Fruit fly (Drosophila melanogaster) whole organism, pupa: ENCODE results near the gene CG44385.

ENCODE experiments used
- CG10348 ChIP-seq: fragments of 200-800 bp; sonication (Bioruptor generic); IDR thresholded peaks from 2 replicates; pipeline ENCODE4 v1.3.6; 2022; ENCODE audit warnings: missing biosample characterization, missing genetic modification characterization
- CG12605 ChIP-seq: fragments of 200-800 bp; sonication (Bioruptor generic); IDR thresholded peaks from 2 replicates; pipeline ENCODE4 v1.3.6; 2022; ENCODE audit warnings: missing biosample characterization, missing genetic modification characterization
- CG13204 ChIP-seq: fragments of 200-800 bp; sonication (Bioruptor generic); optimal IDR thresholded peaks from 2 replicates; lab custom pipeline; 2018; ENCODE audit warnings: missing biosample characterization, mild to moderate bottlenecking, missing genetic modification characterization, moderate library complexity
- CG14655 ChIP-seq: fragments of 200-800 bp; sonication (Bioruptor generic); optimal IDR thresholded peaks from 3 replicates; lab custom pipeline; 2017; ENCODE audit warnings: mild to moderate bottlenecking, missing biosample characterization, missing genetic modification reagents, missing genetic modification characterization
- CG15710 ChIP-seq: fragments of 200-800 bp; sonication (Bioruptor generic); optimal IDR thresholded peaks from 2 replicates; lab custom pipeline; 2018; ENCODE audit warnings: missing biosample characterization, mild to moderate bottlenecking, missing genetic modification characterization, moderate library complexity
- CG17806 ChIP-seq: fragments of 200-800 bp; sonication (Bioruptor generic); optimal IDR thresholded peaks from 2 replicates; lab custom pipeline; 2018; ENCODE audit warnings: missing biosample characterization, mild to moderate bottlenecking, missing genetic modification characterization, moderate library complexity
- CG32121 ChIP-seq: fragments of 200-800 bp; sonication (Bioruptor generic); IDR thresholded peaks from 2 replicates; pipeline ENCODE4 v1.3.6; 2022; ENCODE audit warnings: missing biosample characterization, missing genetic modification characterization
- CG34367 ChIP-seq: fragments of 200-800 bp; sonication (Bioruptor generic); optimal IDR thresholded peaks from 2 replicates; lab custom pipeline; 2018; ENCODE audit warnings: missing biosample characterization, mild to moderate bottlenecking, missing genetic modification characterization
- CG4496 ChIP-seq: fragments of 200-800 bp; sonication (Bioruptor generic); IDR thresholded peaks from 3 replicates; pipeline ENCODE4 v1.3.6; 2022; ENCODE audit warnings: missing biosample characterization, missing genetic modification characterization
- CG8159 ChIP-seq: fragments of 200-800 bp; sonication (Bioruptor generic); optimal IDR thresholded peaks from 3 replicates; lab custom pipeline; 2018; ENCODE audit warnings: missing biosample characterization, mild to moderate bottlenecking, missing genetic modification characterization, moderate library complexity
- CG8301 ChIP-seq: fragments of 200-800 bp; sonication (Bioruptor generic); optimal IDR thresholded peaks from 2 replicates; lab custom pipeline; 2018; ENCODE audit warnings: missing biosample characterization, mild to moderate bottlenecking, missing genetic modification characterization
- CG9948 ChIP-seq: fragments of 200-800 bp; sonication (Bioruptor generic); optimal IDR thresholded peaks from 2 replicates; lab custom pipeline; 2018; ENCODE audit warnings: missing biosample characterization, mild to moderate bottlenecking, missing genetic modification characterization, moderate library complexity
- D1 ChIP-seq: fragments of 200-800 bp; sonication (Bioruptor generic); optimal IDR thresholded peaks from 2 replicates; lab custom pipeline; 2018; ENCODE audit warnings: missing biosample characterization, mild to moderate bottlenecking, missing genetic modification characterization, moderate library complexity
- EcR ChIP-seq: fragments of 200-800 bp; sonication (Bioruptor generic); optimal IDR thresholded peaks from 3 replicates; lab custom pipeline; 2019; ENCODE audit warnings: missing biosample characterization, missing genetic modification characterization, mild to moderate bottlenecking, moderate library complexity, missing genetic modification reagents
- Ets98B ChIP-seq: fragments of 200-800 bp; sonication (Bioruptor generic); IDR thresholded peaks from 2 replicates; pipeline ENCODE4 v1.3.6; 2022; ENCODE audit warnings: missing biosample characterization, missing genetic modification characterization
- Pif1A ChIP-seq: fragments of 200-800 bp; sonication (Bioruptor generic); optimal IDR thresholded peaks from 3 replicates; lab custom pipeline; 2016; ENCODE audit warnings: missing biosample characterization, missing genetic modification characterization
- Pif1B ChIP-seq: fragments of 200-800 bp; sonication (Bioruptor generic); optimal IDR thresholded peaks from 3 replicates; lab custom pipeline; 2016; ENCODE audit warnings: missing biosample characterization, missing genetic modification characterization
- Snoo ChIP-seq: fragments of 200-800 bp; sonication (Bioruptor generic); optimal IDR thresholded peaks from 3 replicates; lab custom pipeline; 2017; ENCODE audit warnings: missing biosample characterization, mild to moderate bottlenecking, missing genetic modification characterization, inconsistent platforms
- gl ChIP-seq: fragments of 200-800 bp; sonication (Bioruptor generic); optimal IDR thresholded peaks from 2 replicates; lab custom pipeline; 2018; ENCODE audit warnings: missing biosample characterization, mild to moderate bottlenecking, missing genetic modification characterization
- rn ChIP-seq: fragments of 200-800 bp; sonication (Bioruptor generic); IDR thresholded peaks from 2 replicates; pipeline ENCODE4 v1.3.6; 2022; ENCODE audit warnings: missing biosample characterization, missing genetic modification characterization

The CG44385 gene

dm6 chrX:11132312-11132711 is at the start of gene CG44385:
Gene CG44385, minus strand, starts transcription at chrX:11132412.
- TF ChIP-seq CG8301 (tag; lab: Kevin White, UChicago), result no peak
- TF ChIP-seq CG34367 (tag; lab: Kevin White, UChicago), result no peak
- TF ChIP-seq CG13204 (GFP tag; lab: Kevin White, UChicago), result no peak
- TF ChIP-seq rn, result no peak
- TF ChIP-seq Pif1B, result no peak
- no peak for TF ChIP-seq gl (tag; lab: Kevin White, UChicago)
- no peak for TF ChIP-seq CG12605 (GFP tag; lab: Robert Waterston, UW)
- TF ChIP-seq CG32121, result no peak
- TF ChIP-seq CG14655 (GFP tag; lab: Kevin White, UChicago), result no peak
- no peak for TF ChIP-seq CG9948 (tag; lab: Kevin White, UChicago)
- no peak for TF ChIP-seq D1
- TF ChIP-seq CG17806 (tag; lab: Kevin White, UChicago), result no peak
- TF ChIP-seq CG8159 (tag; lab: Kevin White, UChicago), result no peak
- TF ChIP-seq CG15710 (tag; lab: Kevin White, UChicago), result no peak
- no peak for TF ChIP-seq Pif1A (GFP tag; lab: Kevin White, UChicago)
- no peak for TF ChIP-seq CG4496 (GFP tag; lab: Robert Waterston, UW)
- TF ChIP-seq, all 21 proteins: peak for 0

- TF ChIP-seq CG32121, result no peak
- no peak for TF ChIP-seq Ets98B (GFP tag; lab: Robert Waterston, UW)
- no peak for TF ChIP-seq Snoo (tag; lab: Kevin White, UChicago)
- no peak for TF ChIP-seq Pif1B
- no peak for TF ChIP-seq CG12605 (GFP tag; lab: Robert Waterston, UW)
- TF ChIP-seq EcR (GFP tag; lab: Kevin White, UChicago), result no peak
- no peak for TF ChIP-seq CG4496 (GFP tag; lab: Robert Waterston, UW)
- no peak for TF ChIP-seq CG17806 (tag; lab: Kevin White, UChicago)
- no peak for TF ChIP-seq CG15710 (tag; lab: Kevin White, UChicago)
Observed at dm6 chrX:11176073-11176472, 43.9 kb upstream of the CG44385 start.

- no peak for TF ChIP-seq CG8301 (tag; lab: Kevin White, UChicago)
- TF ChIP-seq Ets98B (GFP tag; lab: Robert Waterston, UW), result no peak
- TF ChIP-seq rn, result no peak
- no peak for TF ChIP-seq Snoo (tag; lab: Kevin White, UChicago)
- TF ChIP-seq gl (tag; lab: Kevin White, UChicago), result no peak
- TF ChIP-seq CG4496 (GFP tag; lab: Robert Waterston, UW), result no peak
- TF ChIP-seq, all 21 proteins: peak for 0
Observed at dm6 chrX:11170578-11170977, 38.4 kb upstream of the CG44385 start, which contains the start of gene CG1394. Gene CG1394, minus strand, starts transcription at chrX:11170678.

- TF ChIP-seq D1 (no peak), CG8301 (tag; lab: Kevin White, UChicago) (peak; percentile 19), CG15710 (tag; lab: Kevin White, UChicago) (no peak), CG4496 (GFP tag; lab: Robert Waterston, UW) (0 out of 3 replicates have a peak, but pooled peaks have one; percentile 32), EcR (GFP tag; lab: Kevin White, UChicago) (no peak), CG34367 (tag; lab: Kevin White, UChicago) (no peak), CG14655 (GFP tag; lab: Kevin White, UChicago) (peak; percentile 34)
Observed at dm6 chrX:11168958-11169357, 36.7 kb upstream of the CG44385 start, which contains the start of gene Antdh. Gene Antdh, minus strand, starts transcription at chrX:11169058.

- peak; percentile 7 for TF ChIP-seq CG8159 (tag; lab: Kevin White, UChicago)
- no peak for TF ChIP-seq rn
- no peak for TF ChIP-seq CG9948 (tag; lab: Kevin White, UChicago)
Observed at dm6 chrX:11159710-11160446, 27.7 kb upstream of the CG44385 start, which contains the start of gene CG32668. Gene CG32668, minus strand, starts transcription at chrX:11159760.

- TF ChIP-seq CG34367 (tag; lab: Kevin White, UChicago) (peak; percentile 6), EcR (GFP tag; lab: Kevin White, UChicago) (no peak), CG8159 (tag; lab: Kevin White, UChicago) (peak; percentile 37), CG17806 (tag; lab: Kevin White, UChicago) (no peak), CG15710 (tag; lab: Kevin White, UChicago) (peak; percentile 4), CG10348 (GFP tag; lab: Robert Waterston, UW) (no peak), Pif1A (GFP tag; lab: Kevin White, UChicago) (peak; percentile 13), CG9948 (tag; lab: Kevin White, UChicago) (peak; percentile 17), D1 (no peak)
- TF ChIP-seq, all 21 proteins: peak for 5
Observed at dm6 chrX:11155808-11156589, 23.8 kb upstream of the CG44385 start.
